Fruit fly (Drosophila melanogaster) whole organism, embryonic: ENCODE results near the gene Ppt1.

Experiments
- B-H2 ChIP-seq: fragments of 200-800 bp; sonication (Bioruptor generic); optimal IDR thresholded peaks from 2 replicates; lab custom pipeline; 2018; ENCODE audit warnings: missing biosample characterization, mild to moderate bottlenecking, missing genetic modification characterization
- CG11247 ChIP-seq: fragments of 200-800 bp; sonication (Bioruptor generic); IDR thresholded peaks from 2 replicates; pipeline ENCODE4 v1.3.6; 2022; ENCODE audit warnings: missing biosample characterization, missing genetic modification characterization
- CG12744 ChIP-seq: fragments of 200-800 bp; sonication (Bioruptor generic); optimal IDR thresholded peaks from 2 replicates; lab custom pipeline; 2016; ENCODE audit warnings: missing biosample characterization, missing genetic modification characterization
- CG15073 ChIP-seq: fragments of 200-800 bp; sonication (Bioruptor generic); optimal IDR thresholded peaks from 2 replicates; lab custom pipeline; 2016; ENCODE audit warnings: missing biosample characterization, missing genetic modification characterization
- CG17802 ChIP-seq: fragments of 200-800 bp; sonication (Bioruptor generic); optimal IDR thresholded peaks from 2 replicates; lab custom pipeline; 2018; ENCODE audit warnings: missing biosample characterization, mild to moderate bottlenecking, missing genetic modification characterization, moderate library complexity
- CG1832 ChIP-seq: fragments of 200-800 bp; sonication (Bioruptor generic); optimal IDR thresholded peaks from 2 replicates; lab custom pipeline; 2017; ENCODE audit warnings: missing biosample characterization, mild to moderate bottlenecking, missing genetic modification characterization, inconsistent platforms
- CG33213 ChIP-seq: fragments of 200-800 bp; sonication (Bioruptor generic); optimal IDR thresholded peaks from 3 replicates; lab custom pipeline; 2016; ENCODE audit warnings: missing biosample characterization, missing genetic modification characterization
- CG34376 ChIP-seq: fragments of 200-800 bp; sonication (Bioruptor generic); optimal IDR thresholded peaks from 2 replicates; lab custom pipeline; 2018; ENCODE audit warnings: missing biosample characterization, mild to moderate bottlenecking, missing genetic modification characterization
- CG4820 ChIP-seq: fragments of 200-800 bp; sonication (Bioruptor generic); optimal IDR thresholded peaks from 3 replicates; lab custom pipeline; 2016; ENCODE audit warnings: missing biosample characterization, missing genetic modification characterization
- CG5953 ChIP-seq: fragments of 200-800 bp; sonication (Bioruptor generic); IDR thresholded peaks from 2 replicates; pipeline ENCODE4 v1.3.6; 2022; ENCODE audit warnings: missing biosample characterization, missing genetic modification characterization
- CG6813 ChIP-seq: fragments of 200-800 bp; sonication (Bioruptor generic); optimal IDR thresholded peaks from 2 replicates; lab custom pipeline; 2017; ENCODE audit warnings: missing biosample characterization, missing genetic modification characterization, mild to moderate bottlenecking, moderate library complexity, missing genetic modification reagents
- CG7357 ChIP-seq: fragments of 200-800 bp; sonication (Bioruptor generic); IDR thresholded peaks from 3 replicates; pipeline ENCODE4 v1.3.6; 2022; ENCODE audit warnings: missing biosample characterization, missing genetic modification characterization
- Dll ChIP-seq: fragments of 200-800 bp; sonication (Bioruptor generic); IDR thresholded peaks from 4 replicates; pipeline ENCODE4 v1.3.6; 2022; ENCODE audit warnings: missing biosample characterization, missing genetic modification characterization; ENCODE audit not compliant: partially characterized antibody
- Dref ChIP-seq: fragments of 200-800 bp; sonication (Bioruptor generic); IDR thresholded peaks from 2 replicates; pipeline ENCODE4 v1.3.6; 2022; ENCODE audit warnings: missing biosample characterization, missing genetic modification characterization
- E2f1 ChIP-seq: fragments of 200-800 bp; sonication (Bioruptor generic); IDR thresholded peaks from 2 replicates; pipeline ENCODE4 v1.3.6; 2022; ENCODE audit warnings: missing biosample characterization, missing genetic modification characterization
- Eip74EF ChIP-seq, 2 experiments: fragments of 200-800 bp in 1 of 2; fragments of >200 bp in 1 of 2; sonication (Bioruptor generic) in 1 of 2; optimal IDR thresholded peaks; 2 replicates each; lab custom pipeline; 2017 to 2019; ENCODE audit warnings: missing biosample characterization in 2 of 2, missing genetic modification characterization in 2 of 2, mild to moderate bottlenecking in 1 of 2, moderate library complexity in 1 of 2
- Fer2 ChIP-seq: fragments of 200-800 bp; sonication (Bioruptor generic); optimal IDR thresholded peaks from 2 replicates; lab custom pipeline; 2018; ENCODE audit warnings: missing biosample characterization, mild to moderate bottlenecking, missing genetic modification characterization, moderate library complexity
- H2.0 ChIP-seq: fragments of 200-800 bp; sonication (Bioruptor generic); IDR thresholded peaks from 2 replicates; pipeline ENCODE4 v1.3.6; 2022; ENCODE audit warnings: missing biosample characterization, missing genetic modification characterization
- Hand ChIP-seq: fragments of 200-800 bp; sonication (Bioruptor generic); optimal IDR thresholded peaks from 2 replicates; lab custom pipeline; 2017; ENCODE audit warnings: mild to moderate bottlenecking, missing biosample characterization, missing genetic modification reagents, missing genetic modification characterization
- Hey ChIP-seq: fragments of 200-800 bp; sonication (Bioruptor generic); optimal IDR thresholded peaks from 3 replicates; lab custom pipeline; 2018; ENCODE audit warnings: missing biosample characterization, mild to moderate bottlenecking, missing genetic modification characterization
- HmgD ChIP-seq: fragments of 200-800 bp; sonication (Bioruptor generic); optimal IDR thresholded peaks from 3 replicates; lab custom pipeline; 2016; ENCODE audit warnings: missing biosample characterization, missing genetic modification characterization
- Scr ChIP-seq: fragments of 200-800 bp; sonication (Bioruptor generic); IDR thresholded peaks from 2 replicates; pipeline ENCODE4 v1.3.6; 2022; ENCODE audit warnings: missing biosample characterization, missing genetic modification characterization; ENCODE audit not compliant: partially characterized antibody
- Spps ChIP-seq: fragments of 200-800 bp; sonication (Bioruptor generic); optimal IDR thresholded peaks from 2 replicates; lab custom pipeline; 2018; ENCODE audit warnings: missing biosample characterization, mild to moderate bottlenecking, missing genetic modification characterization
- Sry-β ChIP-seq: fragments of 200-800 bp; sonication (Bioruptor generic); optimal IDR thresholded peaks from 2 replicates; lab custom pipeline; 2018; ENCODE audit warnings: missing biosample characterization, mild to moderate bottlenecking, missing genetic modification characterization, moderate library complexity
- Sry-δ ChIP-seq: fragments of 200-800 bp; sonication (Bioruptor generic); optimal IDR thresholded peaks from 2 replicates; lab custom pipeline; 2016; ENCODE audit warnings: missing biosample characterization, missing genetic modification characterization
- ap ChIP-seq: fragments of 200-800 bp; sonication (Bioruptor generic); IDR thresholded peaks from 2 replicates; pipeline ENCODE4 v1.3.6; 2022; ENCODE audit warnings: missing biosample characterization, missing genetic modification characterization
- ara ChIP-seq: fragments of 200-800 bp; sonication (Bioruptor generic); IDR thresholded peaks from 2 replicates; pipeline ENCODE4 v1.3.6; 2022; ENCODE audit warnings: missing biosample characterization, missing genetic modification characterization
- bsh ChIP-seq, 2 experiments: fragments of 200-800 bp; sonication (Bioruptor generic); optimal IDR thresholded peaks; 2 replicates each; lab custom pipeline; 2017 to 2018; ENCODE audit warnings: mild to moderate bottlenecking in 2 of 2, missing biosample characterization in 2 of 2, missing genetic modification characterization in 2 of 2, moderate library complexity in 1 of 2
- caup ChIP-seq: fragments of 200-800 bp; sonication (Bioruptor generic); optimal IDR thresholded peaks from 3 replicates; lab custom pipeline; 2017; ENCODE audit warnings: missing biosample characterization, mild to moderate bottlenecking, missing genetic modification characterization, moderate library complexity; ENCODE audit not compliant: severe bottlenecking
- chm ChIP-seq: fragments of 200-800 bp; sonication (Bioruptor generic); IDR thresholded peaks from 2 replicates; pipeline ENCODE4 v1.3.6; 2022; ENCODE audit warnings: missing biosample characterization, missing genetic modification characterization
- ci ChIP-seq: fragments of 200-800 bp; sonication (Bioruptor generic); IDR thresholded peaks from 3 replicates; pipeline ENCODE4 v1.3.6; 2022; ENCODE audit warnings: missing biosample characterization, missing genetic modification characterization
- dmrt99B ChIP-seq: fragments of 200-800 bp; sonication (Bioruptor generic); optimal IDR thresholded peaks from 2 replicates; lab custom pipeline; 2018; ENCODE audit warnings: missing biosample characterization, mild to moderate bottlenecking, missing genetic modification characterization, moderate library complexity
- dpn ChIP-seq, 2 experiments: fragments of 200-800 bp; sonication (Bioruptor generic); optimal IDR thresholded peaks; 3 replicates each; lab custom pipeline; 2016; ENCODE audit warnings: missing biosample characterization in 2 of 2, missing genetic modification characterization in 2 of 2
- exex ChIP-seq: fragments of 200-800 bp; sonication (Bioruptor generic); optimal IDR thresholded peaks from 4 replicates; lab custom pipeline; 2018; ENCODE audit warnings: missing biosample characterization, mild to moderate bottlenecking, missing genetic modification characterization, moderate library complexity
- fd102C ChIP-seq: fragments of 200-800 bp; sonication (Bioruptor generic); optimal IDR thresholded peaks from 2 replicates; lab custom pipeline; 2018; ENCODE audit warnings: missing biosample characterization, mild to moderate bottlenecking, missing genetic modification characterization, moderate library complexity
- ftz-f1 ChIP-seq: fragments of 200-800 bp; sonication (Bioruptor generic); optimal IDR thresholded peaks from 2 replicates; lab custom pipeline; 2016; ENCODE audit warnings: missing biosample characterization, missing genetic modification characterization
- gcm2 ChIP-seq: fragments of 200-800 bp; sonication (Bioruptor generic); optimal IDR thresholded peaks from 2 replicates; lab custom pipeline; 2016; ENCODE audit warnings: missing biosample characterization, missing genetic modification characterization
- ham ChIP-seq: fragments of 200-800 bp; sonication (Bioruptor generic); IDR thresholded peaks from 2 replicates; pipeline ENCODE4 v1.3.6; 2022; ENCODE audit warnings: missing biosample characterization, missing genetic modification characterization
- ken ChIP-seq: fragments of 200-800 bp; sonication (Bioruptor generic); IDR thresholded peaks from 3 replicates; pipeline ENCODE4 v1.3.6; 2022; ENCODE audit warnings: missing biosample characterization, missing genetic modification characterization
- klu ChIP-seq: fragments of 200-800 bp; sonication (Bioruptor generic); IDR thresholded peaks from 2 replicates; pipeline ENCODE4 v1.3.6; 2022; ENCODE audit warnings: missing biosample characterization, missing genetic modification characterization
- lab ChIP-seq: fragments of 200-800 bp; sonication (Bioruptor generic); optimal IDR thresholded peaks from 3 replicates; lab custom pipeline; 2017; ENCODE audit warnings: missing biosample characterization, missing genetic modification characterization, mild to moderate bottlenecking, moderate library complexity, missing genetic modification reagents
- lola ChIP-seq, 3 experiments: fragments of >200 bp in 2 of 3; fragments of 200-800 bp in 1 of 3; sonication (Bioruptor generic) in 1 of 3; optimal IDR thresholded peaks; 2 replicates each; lab custom pipeline; 2017 to 2019; ENCODE audit warnings: missing biosample characterization in 3 of 3, missing genetic modification characterization in 3 of 3, mild to moderate bottlenecking in 1 of 3, moderate library complexity in 1 of 3
- maf-S ChIP-seq: fragments of 200-800 bp; sonication (Bioruptor generic); optimal IDR thresholded peaks from 2 replicates; lab custom pipeline; 2016; ENCODE audit warnings: missing biosample characterization, missing genetic modification characterization
- mirr ChIP-seq: fragments of 200-800 bp; sonication (Bioruptor generic); optimal IDR thresholded peaks from 3 replicates; lab custom pipeline; 2018; ENCODE audit warnings: missing biosample characterization, mild to moderate bottlenecking, missing genetic modification characterization
- sqz ChIP-seq: fragments of 200-800 bp; sonication (Bioruptor generic); optimal IDR thresholded peaks from 3 replicates; lab custom pipeline; 2018; ENCODE audit warnings: missing biosample characterization, mild to moderate bottlenecking, missing genetic modification characterization
- sug ChIP-seq: fragments of 200-800 bp; optimal IDR thresholded peaks from 2 replicates; lab custom pipeline; 2019; ENCODE audit warnings: missing biosample characterization, mild to moderate bottlenecking, missing genetic modification characterization, moderate library complexity
- tin ChIP-seq: fragments of 200-800 bp; sonication (Bioruptor generic); optimal IDR thresholded peaks from 3 replicates; lab custom pipeline; 2016; ENCODE audit warnings: missing biosample characterization, missing genetic modification characterization
- tll ChIP-seq, 2 experiments: fragments of 200-800 bp in 1 of 2; fragments of >200 bp in 1 of 2; sonication (Bioruptor generic) in 1 of 2; optimal IDR thresholded peaks; 2 replicates each; lab custom pipeline; 2017 to 2019; ENCODE audit warnings: missing biosample characterization in 2 of 2, missing genetic modification characterization in 2 of 2, mild to moderate bottlenecking in 1 of 2, moderate library complexity in 1 of 2
- unc-4 ChIP-seq: fragments of 200-800 bp; sonication (Bioruptor generic); IDR thresholded peaks from 2 replicates; pipeline ENCODE4 v1.3.6; 2022; ENCODE audit warnings: missing biosample characterization, missing genetic modification characterization; ENCODE audit not compliant: partially characterized antibody
- z ChIP-seq: fragments of 200-800 bp; sonication (Bioruptor generic); IDR thresholded peaks from 3 replicates; pipeline ENCODE4 v1.3.6; 2022; ENCODE audit warnings: missing biosample characterization, missing genetic modification characterization

Ppt1 gene

dm6 chrX:8669434-8669833 is 20.6 kb downstream of the Ppt1 start (continued):
- TF ChIP-seq CG12744 (GFP tag; lab: Kevin White, UChicago) (no peak), Dref (GFP tag; lab: Robert Waterston, UW) (no peak), z (GFP tag; lab: Robert Waterston, UW) (no peak), HmgD (GFP tag; lab: Kevin White, UChicago) (no peak), Hey (no peak), sqz (GFP tag; lab: Kevin White, UChicago) (no peak), mirr (no peak), maf-S (GFP tag; lab: Kevin White, UChicago) (no peak), CG4820 (GFP tag; lab: Kevin White, UChicago) (no peak), chm (peak; percentile 57; the same call in 1 of the 2 replicates), Eip74EF (GFP tag; optimal IDR thresholded peaks at IDR 0.05; lab: Kevin White, UChicago) (no peak), ftz-f1 (GFP tag; lab: Kevin White, UChicago) (no peak), H2.0 (GFP tag; lab: Robert Waterston, UW) (peak; percentile 4; the same call in 1 of the 2 replicates), CG6813 (GFP tag; lab: Kevin White, UChicago) (no peak), CG17802 (tag; lab: Kevin White, UChicago) (no peak), caup (GFP tag; lab: Kevin White, UChicago) (no peak), CG5953 (GFP tag; lab: Robert Waterston, UW) (no peak), ara (peak; percentile 54; the same call in 1 of the 2 replicates), fd102C (GFP tag; lab: Kevin White, UChicago) (no peak), unc-4 (no peak), bsh (GFP tag; optimal IDR thresholded peaks at IDR 0.05; lab: Kevin White, UChicago) (peak in 1 of 2 experiments; percentile 56), Fer2 (tag; lab: Kevin White, UChicago) (no peak), Spps (tag; lab: Kevin White, UChicago) (no peak), E2f1 (GFP tag; lab: Robert Waterston, UW) (no peak), ci (GFP tag; lab: Robert Waterston, UW) (peak; percentile 60; the same call in 1 of the 3 replicates), B-H2 (GFP tag; lab: Kevin White, UChicago) (no peak), CG1832 (no peak), exex (tag; lab: Kevin White, UChicago) (no peak), tll (GFP tag; optimal IDR thresholded peaks at IDR 0.05; lab: Kevin White, UChicago) (no peak), lab (GFP tag; lab: Kevin White, UChicago) (no peak), CG11247 (no peak), klu (GFP tag; lab: Robert Waterston, UW) (no peak), CG33213 (GFP tag; lab: Kevin White, UChicago) (no peak), ap (GFP tag; lab: Robert Waterston, UW) (no peak), tin (GFP tag; lab: Kevin White, UChicago) (no peak), Dll (GFP tag; lab: Robert Waterston, UW) (no peak), CG15073 (GFP tag; lab: Kevin White, UChicago) (no peak), dmrt99B (tag; lab: Kevin White, UChicago) (no peak), ken (GFP tag; lab: Robert Waterston, UW) (0 out of 3 replicates have a peak, but pooled peaks have one; percentile 46), lola (GFP tag; optimal IDR thresholded peaks at IDR 0.05; lab: Kevin White, UChicago) (peak in 1 of 3 experiments; percentile 44), Sry-δ (no peak), Hand (no peak), CG34376 (GFP tag; lab: Kevin White, UChicago) (no peak), Sry-β (GFP tag; lab: Kevin White, UChicago) (no peak), gcm2 (no peak), dpn (GFP tag; optimal IDR thresholded peaks at IDR 0.05; lab: Kevin White, UChicago) (no peak), Scr (GFP tag; lab: Robert Waterston, UW) (no peak), CG7357 (GFP tag; lab: Robert Waterston, UW) (no peak), sug (no peak), ham (GFP tag; lab: Robert Waterston, UW) (no peak)
